Worm (Caenorhabditis elegans) whole organism, L1 larva: ENCODE data around the gene T22C8.3.

Experiments used
- ama-1 ChIP-seq: fragments of 150-350 bp; optimal IDR thresholded peaks from 2 replicates; lab custom pipeline; 2014
- blmp-1 ChIP-seq: fragments of 150-350 bp; optimal IDR thresholded peaks from 2 replicates; lab custom pipeline; 2014; ENCODE audit warnings: missing biosample characterization, missing genetic modification characterization
- egl-27 ChIP-seq, 2 experiments: fragments of 150-350 bp in 1 of 2; sonication (generic microtip); optimal IDR thresholded peaks; 3 replicates each; lab custom pipeline; 2017 to 2018; ENCODE audit warnings: missing biosample characterization in 2 of 2, missing genetic modification characterization in 2 of 2, missing genetic modification reagents in 2 of 2
- elt-2 ChIP-seq: sonication (generic microtip); optimal IDR thresholded peaks from 2 replicates; lab custom pipeline; 2016; ENCODE audit warnings: missing genetic modification characterization, mild to moderate bottlenecking, inconsistent platforms, missing compliant biosample characterization, missing genetic modification reagents
- mdl-1 ChIP-seq, 2 experiments: fragments of 150-350 bp; optimal IDR thresholded peaks; 2 replicates each; lab custom pipeline; 2014 to 2017; ENCODE audit warnings: missing biosample characterization in 2 of 2, missing genetic modification characterization in 2 of 2, inconsistent platforms in 1 of 2
- nhr-12 ChIP-seq: sonication (generic microtip); optimal IDR thresholded peaks from 2 replicates; lab custom pipeline; 2017; ENCODE audit warnings: missing biosample characterization, missing genetic modification characterization
- pag-3 ChIP-seq: sonication (generic microtip); optimal IDR thresholded peaks from 2 replicates; lab custom pipeline; 2017; ENCODE audit warnings: missing genetic modification characterization, mild to moderate bottlenecking, missing compliant biosample characterization, antibody characterized with exemption, borderline replicate concordance; ENCODE audit not compliant: insufficient read depth
- pqm-1 ChIP-seq: sonication (generic microtip); optimal IDR thresholded peaks from 3 replicates; lab custom pipeline; 2017; ENCODE audit warnings: missing biosample characterization, missing genetic modification characterization
- sox-4 ChIP-seq: sonication (generic microtip); optimal IDR thresholded peaks from 2 replicates; lab custom pipeline; 2016; ENCODE audit warnings: missing genetic modification characterization, missing compliant biosample characterization
- sptf-1 ChIP-seq: fragments of 150-350 bp; optimal IDR thresholded peaks from 2 replicates; lab custom pipeline; 2014; ENCODE audit warnings: missing biosample characterization, missing genetic modification characterization
- unc-62 ChIP-seq: fragments of 150-350 bp; optimal IDR thresholded peaks from 2 replicates; lab custom pipeline; 2014; ENCODE audit warnings: missing biosample characterization, missing genetic modification reagents, missing genetic modification characterization
- xbp-1 ChIP-seq: sonication (generic microtip); optimal IDR thresholded peaks from 2 replicates; lab custom pipeline; 2016; ENCODE audit warnings: missing genetic modification characterization, missing compliant biosample characterization
- zag-1 ChIP-seq: fragments of 150-350 bp; optimal IDR thresholded peaks from 2 replicates; lab custom pipeline; 2014; ENCODE audit warnings: missing biosample characterization, missing genetic modification characterization

- TF ChIP-seq elt-2 (tag; lab: Kevin White, UChicago) (no peak), pqm-1 (tag; lab: Kevin White, UChicago) (no peak), nhr-12 (tag; lab: Kevin White, UChicago) (no peak), xbp-1 (no peak), egl-27 (tag; optimal IDR thresholded peaks at IDR 0.05; lab: Kevin White, UChicago) (no peak), unc-62 (GFP tag; lab: Kevin White, UChicago) (no peak), ama-1 (lab: Kevin White, UChicago) (no peak), pag-3 (tag; lab: Kevin White, UChicago) (no peak), mdl-1 (tag; optimal IDR thresholded peaks at IDR 0.05; lab: Kevin White, UChicago) (no peak), zag-1 (tag; lab: Kevin White, UChicago) (no peak), sptf-1 (tag; lab: Kevin White, UChicago) (no peak), blmp-1 (tag; lab: Kevin White, UChicago) (no peak), sox-4 (tag; lab: Kevin White, UChicago) (no peak)
Observed at ce11 chrII:8610085-8610484, 11.7 kb downstream of the T22C8.3 start, which contains the start of gene F28C6.9.
